Worm (Caenorhabditis elegans) whole organism, dauer: ENCODE results near the gene F54E12.2.

Source experiments
- unc-62 ChIP-seq: sonication (generic microtip); optimal IDR thresholded peaks from 2 replicates; lab custom pipeline; 2017; ENCODE audit warnings: missing biosample characterization, missing genetic modification reagents, missing genetic modification characterization

F54E12.2 gene

DNA sequence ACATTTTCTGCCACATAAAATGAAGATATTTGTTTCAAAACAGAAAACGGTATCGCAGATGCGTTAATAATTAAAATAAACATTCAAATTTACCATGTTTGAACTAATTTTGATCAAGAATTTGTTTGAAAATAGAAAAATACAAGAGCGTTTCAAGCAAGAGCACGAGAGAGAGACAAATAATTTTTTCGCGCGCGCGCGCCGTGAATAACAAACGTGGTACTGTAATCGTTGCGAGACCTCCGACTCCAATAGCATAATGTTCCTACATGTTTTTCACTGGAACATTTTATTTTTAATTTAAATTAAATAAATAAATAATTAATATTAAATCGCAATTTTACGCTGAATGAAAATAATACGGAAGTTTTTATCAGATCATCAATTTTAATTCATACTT, at the start of gene F54E12.2:
F54E12.2 (minus strand) TSS at position 164 of the 400 bp plus-strand sequence.
- TF ChIP-seq unc-62 (GFP tag; lab: Kevin White, UChicago) = no peak

DNA sequence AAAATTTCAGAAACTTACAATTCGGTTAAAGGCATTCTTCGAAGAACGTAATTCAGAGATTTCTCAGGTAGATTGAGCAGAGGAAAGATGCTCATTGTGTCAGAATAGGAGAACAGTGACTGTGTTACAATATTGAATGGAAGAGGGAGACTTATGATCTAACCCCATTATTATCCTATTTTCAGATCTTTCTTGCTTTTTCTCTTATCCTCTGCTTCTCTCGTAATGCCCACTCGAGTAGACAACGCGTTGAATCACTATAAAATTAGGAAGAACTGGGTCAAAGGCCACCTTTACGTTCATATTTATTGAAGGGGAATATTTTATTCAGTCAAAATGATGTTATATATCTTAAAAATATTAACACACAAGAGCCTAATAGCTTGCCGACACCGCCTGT, 42.3 kb upstream of the F54E12.2 start, which contains the start of gene fbxb-76:
fbxb-76 (minus strand) TSS at position 101 of the 400 bp plus-strand sequence.
- TF ChIP-seq unc-62 (GFP tag; lab: Kevin White, UChicago) = no peak

DNA sequence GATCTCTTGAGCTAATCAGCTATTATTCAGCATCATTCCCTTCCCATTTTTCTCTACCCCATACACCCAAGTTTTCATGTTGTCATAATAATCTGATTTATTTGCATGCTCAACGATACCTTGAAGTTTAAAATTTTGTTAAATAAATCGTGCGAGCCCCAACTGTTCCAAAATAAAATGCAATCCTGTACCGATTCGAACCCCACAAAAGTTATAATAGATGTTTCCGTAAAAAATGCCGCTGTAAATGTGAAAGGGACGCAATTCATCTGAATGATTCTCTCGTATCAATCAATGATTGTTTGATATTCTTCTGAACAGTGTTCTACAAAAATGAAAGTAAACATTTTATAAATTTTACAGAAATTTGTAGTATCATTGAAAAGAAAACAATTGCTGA, 40.5 kb upstream of the F54E12.2 start:
- TF ChIP-seq unc-62 (GFP tag; lab: Kevin White, UChicago) = no peak

DNA sequence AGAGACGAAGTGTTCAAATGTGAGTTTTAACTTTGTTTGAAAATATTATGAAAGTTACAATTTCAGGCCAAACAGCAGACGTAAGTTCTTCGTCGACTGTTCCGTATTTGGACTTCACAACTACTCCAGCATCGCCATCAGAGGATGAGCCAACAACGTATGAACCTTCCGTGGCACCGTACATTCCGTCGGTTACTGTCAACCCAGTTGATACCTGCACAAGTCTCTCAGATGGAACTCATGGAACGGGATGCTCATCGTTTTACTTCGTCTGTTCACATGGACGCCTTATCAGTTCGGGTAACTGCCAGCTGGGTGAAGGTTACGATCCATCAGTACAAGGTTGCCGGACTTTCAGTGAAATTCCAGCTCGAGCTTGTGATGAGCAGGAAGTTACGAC, 38.7 kb upstream of the F54E12.2 start:
- TF ChIP-seq unc-62 (GFP tag; lab: Kevin White, UChicago) = no peak

DNA sequence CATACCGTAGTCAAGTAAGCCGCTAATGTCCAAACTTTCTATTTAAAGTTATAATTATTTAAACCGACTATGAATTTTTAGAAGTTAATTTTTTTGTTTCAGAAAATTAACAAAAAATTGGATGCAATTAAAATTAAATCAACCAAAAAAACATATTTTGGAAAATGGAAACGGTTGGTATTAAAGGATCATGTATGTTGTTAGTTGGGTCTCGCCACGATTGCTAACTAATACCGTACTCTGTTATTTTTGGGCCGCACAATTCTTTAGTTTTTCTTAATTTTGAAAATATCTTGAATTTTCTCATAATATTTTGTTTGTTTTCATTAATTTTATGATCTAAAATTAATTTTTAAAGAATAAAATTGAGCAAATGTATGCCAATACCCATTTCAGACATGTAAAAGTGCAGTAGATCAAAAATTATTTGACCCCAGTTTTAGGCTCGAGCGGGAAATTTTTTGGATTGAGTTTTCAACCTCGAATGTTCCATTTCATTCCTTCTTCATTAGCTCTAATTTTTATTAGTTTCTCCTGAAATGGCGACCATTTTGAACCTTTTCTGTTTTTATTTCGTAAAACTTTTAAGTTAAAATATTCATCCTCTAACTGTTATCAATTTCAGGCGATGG, 35.5 kb upstream of the F54E12.2 start, which contains the start of gene cbd-1:
cbd-1 (plus strand) TSS at position 626 of the 632 bp plus-strand sequence.
- TF ChIP-seq unc-62 (GFP tag; lab: Kevin White, UChicago) = no peak

DNA sequence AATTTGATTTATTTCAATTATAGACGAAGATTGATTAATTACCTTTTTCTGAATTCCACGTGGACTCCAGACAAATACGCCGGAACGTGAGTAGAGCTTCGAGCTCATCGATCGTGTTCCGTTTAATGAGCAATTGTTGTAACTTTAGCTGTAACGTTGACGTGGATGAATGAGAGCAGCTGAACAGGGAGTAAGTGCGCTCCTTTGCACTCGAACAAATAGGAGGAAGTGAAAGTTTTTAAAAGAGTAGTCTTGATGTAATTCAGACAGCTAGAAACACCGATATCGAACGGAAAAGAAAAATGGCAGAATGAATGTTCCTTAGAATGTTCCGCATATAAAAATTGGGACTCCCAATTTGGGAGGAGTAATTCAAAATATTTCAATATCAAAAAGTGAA, 34.7 kb upstream of the F54E12.2 start, which contains the start of gene sec-31:
sec-31 (minus strand) TSS at position 148 of the 400 bp plus-strand sequence.
- no peak for TF ChIP-seq unc-62 (GFP tag; lab: Kevin White, UChicago)

DNA sequence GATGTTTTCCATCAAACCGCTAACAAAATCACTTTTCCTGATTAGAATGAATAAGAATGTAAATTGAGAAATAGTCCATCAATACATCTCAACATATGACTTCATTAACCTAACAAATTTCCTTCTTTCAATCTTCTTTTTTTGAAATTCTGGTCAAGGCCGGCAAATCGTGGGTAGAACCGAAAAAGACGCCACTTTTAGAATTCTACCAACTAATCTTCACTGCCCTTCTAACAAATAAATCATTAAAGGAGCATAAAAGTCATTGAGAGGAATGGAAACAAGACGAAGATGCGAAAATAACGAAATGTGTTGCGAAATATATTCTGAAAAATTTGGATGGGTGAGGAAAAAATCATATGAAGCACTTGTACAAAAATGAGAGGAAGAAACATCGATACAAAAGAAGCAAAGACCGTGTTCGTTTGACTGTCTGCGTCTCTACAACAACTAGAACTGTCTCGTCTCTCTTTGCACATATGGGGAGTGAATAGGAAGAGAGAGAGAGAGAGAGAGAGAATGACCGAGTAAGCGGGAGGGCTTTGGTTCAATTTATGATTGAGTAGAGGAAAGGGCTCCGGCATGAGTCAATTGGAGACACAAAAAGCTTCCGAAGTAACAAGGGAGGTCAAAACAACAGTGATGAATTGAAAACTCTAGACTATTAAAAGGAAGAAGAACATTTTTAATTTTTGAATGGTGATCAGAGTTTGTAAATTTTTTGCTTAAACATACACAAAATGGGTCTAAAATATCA, 27.0 kb upstream of the F54E12.2 start:
- TF ChIP-seq unc-62 (GFP tag; lab: Kevin White, UChicago) = no peak

DNA sequence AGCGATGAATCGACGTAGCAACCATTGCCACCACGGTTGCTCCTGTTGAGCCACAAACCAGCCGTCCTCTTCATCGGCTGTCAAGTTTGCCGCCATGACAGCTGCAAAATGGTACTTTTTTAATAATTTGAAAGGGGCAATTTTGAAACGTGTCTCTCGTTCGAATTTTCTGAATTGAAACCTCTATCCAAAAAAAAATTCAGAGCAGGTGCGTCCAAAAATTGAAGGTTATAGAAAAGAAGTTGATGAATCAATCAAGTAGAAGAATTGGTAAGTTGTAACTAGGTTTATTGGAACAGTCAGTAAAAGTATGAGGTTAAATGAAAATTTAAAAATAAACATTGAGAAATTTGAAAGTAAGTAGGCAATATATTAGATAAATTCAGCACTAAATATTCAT, 24.4 kb upstream of the F54E12.2 start, which contains the start of gene T01G1.4:
T01G1.4 (minus strand) TSS at position 101 of the 400 bp plus-strand sequence.
- no peak for TF ChIP-seq unc-62 (GFP tag; lab: Kevin White, UChicago)

DNA sequence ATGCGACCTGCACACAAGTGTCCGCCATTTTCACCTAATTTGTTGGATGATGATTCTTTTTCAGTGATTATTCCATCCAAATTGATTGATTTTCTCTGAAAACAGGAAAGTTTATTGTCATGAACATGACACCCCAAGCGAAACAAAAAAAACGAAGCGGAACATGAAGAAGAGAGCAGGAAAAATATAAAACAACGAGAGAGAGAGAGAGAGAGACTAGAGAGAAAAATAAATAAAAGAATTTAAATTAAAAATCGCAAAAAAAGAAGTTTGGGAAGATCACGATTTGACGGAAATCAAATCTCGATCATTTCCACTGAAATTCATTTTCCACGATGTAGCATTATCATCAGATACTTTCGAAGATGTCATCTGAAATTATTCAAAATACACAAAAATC, 22.8 kb upstream of the F54E12.2 start, which contains the start of gene klp-12:
klp-12 (minus strand) TSS at position 101 of the 400 bp plus-strand sequence.
- no peak for TF ChIP-seq unc-62 (GFP tag; lab: Kevin White, UChicago)

DNA sequence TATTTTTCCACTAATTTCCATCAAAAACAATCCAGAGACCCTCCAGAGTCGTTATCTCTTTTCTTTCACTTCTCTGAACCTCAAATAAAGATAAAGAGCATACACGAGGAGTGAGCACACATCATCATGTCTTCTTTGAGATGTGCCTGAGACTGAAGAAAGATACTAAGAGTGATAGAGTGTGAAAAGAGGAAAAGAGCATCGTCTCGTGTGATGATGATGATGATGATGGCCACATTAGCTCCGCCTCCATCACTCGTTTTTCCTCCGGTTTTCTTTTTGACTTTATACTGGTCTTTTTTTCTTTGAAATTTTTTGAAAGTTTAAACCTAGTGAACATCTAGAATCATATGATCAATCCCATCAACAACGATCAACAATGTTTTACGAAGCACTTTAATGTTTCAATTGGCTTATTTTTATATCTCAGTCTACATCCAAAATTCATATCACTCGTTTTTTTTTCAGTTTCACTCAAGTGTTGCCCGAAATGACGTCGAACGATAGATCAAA, 17.0 kb upstream of the F54E12.2 start, which contains the start of gene T01G1.2:
T01G1.2 (plus strand) TSS at position 463 of the 513 bp plus-strand sequence.
- no peak for TF ChIP-seq unc-62 (GFP tag; lab: Kevin White, UChicago)

DNA sequence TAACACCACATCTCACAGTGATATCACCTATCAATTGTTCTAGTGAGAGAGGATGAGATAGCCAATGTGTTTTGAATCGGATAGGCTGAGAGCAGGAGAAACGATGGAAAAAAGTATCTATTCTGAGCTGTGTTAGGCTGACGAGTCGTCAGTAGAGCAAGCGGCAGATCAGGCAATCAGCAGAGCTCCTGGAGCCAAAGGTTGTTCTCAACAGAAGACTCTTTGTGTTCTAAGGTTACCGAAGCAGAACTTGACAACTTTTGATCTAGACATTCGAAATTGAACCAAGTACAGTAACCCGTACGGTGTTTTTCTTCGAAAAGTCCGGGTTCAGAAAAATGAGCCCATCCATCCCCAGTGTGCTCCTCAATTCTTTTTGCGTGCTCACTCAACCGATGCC, 15.8 kb upstream of the F54E12.2 start:
- TF ChIP-seq unc-62 (GFP tag; lab: Kevin White, UChicago) = no peak

DNA sequence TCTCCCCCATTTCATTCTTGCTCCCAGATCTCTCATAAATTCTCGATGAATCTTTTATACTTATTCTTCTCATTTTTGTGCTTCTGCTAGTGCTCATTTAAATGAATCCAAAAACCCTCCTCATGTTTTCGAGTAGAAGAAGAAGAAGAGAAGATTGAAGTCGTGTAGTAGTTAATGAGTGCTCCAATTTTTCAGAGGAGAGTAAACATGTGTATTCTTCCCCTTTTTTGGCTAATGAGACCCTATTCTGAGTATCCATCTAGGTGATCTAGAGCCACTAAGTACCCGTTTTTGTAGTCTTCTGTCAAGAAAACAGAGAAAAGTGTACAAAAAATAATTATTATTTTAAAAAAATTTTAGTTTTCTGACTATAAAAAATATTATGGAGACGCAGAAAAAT, 14.6 kb upstream of the F54E12.2 start:
- no peak for TF ChIP-seq unc-62 (GFP tag; lab: Kevin White, UChicago)

DNA sequence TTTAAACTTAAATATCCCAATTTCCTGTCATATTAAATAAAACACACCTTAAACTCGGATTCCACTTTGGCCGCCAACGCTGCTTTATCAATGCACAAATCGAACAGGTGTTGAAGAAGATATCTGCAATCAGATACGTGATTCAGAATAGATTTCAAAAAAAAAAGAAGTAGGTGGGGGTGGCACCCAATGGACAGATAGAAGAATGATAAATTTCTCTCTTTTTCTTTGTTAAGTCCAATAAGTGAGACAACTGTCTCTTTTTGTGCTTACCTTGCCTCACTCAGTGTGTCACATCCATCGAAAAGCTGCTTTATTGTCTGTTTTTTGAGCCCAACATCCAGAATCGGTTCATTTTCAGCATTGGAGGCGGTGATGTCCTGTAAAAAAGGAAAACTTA, 13.8 kb upstream of the F54E12.2 start:
- no peak for TF ChIP-seq unc-62 (GFP tag; lab: Kevin White, UChicago)

DNA sequence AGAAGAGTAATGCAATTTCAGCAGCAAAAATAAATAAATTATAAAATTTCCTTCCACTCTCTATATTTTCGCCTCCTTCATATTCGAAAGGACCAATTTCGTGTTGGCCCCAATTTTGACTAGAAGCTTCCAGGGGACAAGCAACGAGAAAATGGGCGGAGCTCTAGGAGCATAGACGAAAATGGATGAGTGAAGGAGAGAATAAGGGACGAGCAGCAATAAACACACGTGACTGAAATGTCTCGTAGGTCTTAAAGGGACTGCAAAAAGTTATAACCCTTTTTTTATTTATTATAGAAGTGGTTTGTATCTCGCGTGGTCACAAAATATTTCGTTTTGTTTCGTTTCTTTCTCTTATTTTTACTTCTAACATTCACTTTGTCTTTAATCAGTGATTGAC, 12.8 kb upstream of the F54E12.2 start:
- no peak for TF ChIP-seq unc-62 (GFP tag; lab: Kevin White, UChicago)

DNA sequence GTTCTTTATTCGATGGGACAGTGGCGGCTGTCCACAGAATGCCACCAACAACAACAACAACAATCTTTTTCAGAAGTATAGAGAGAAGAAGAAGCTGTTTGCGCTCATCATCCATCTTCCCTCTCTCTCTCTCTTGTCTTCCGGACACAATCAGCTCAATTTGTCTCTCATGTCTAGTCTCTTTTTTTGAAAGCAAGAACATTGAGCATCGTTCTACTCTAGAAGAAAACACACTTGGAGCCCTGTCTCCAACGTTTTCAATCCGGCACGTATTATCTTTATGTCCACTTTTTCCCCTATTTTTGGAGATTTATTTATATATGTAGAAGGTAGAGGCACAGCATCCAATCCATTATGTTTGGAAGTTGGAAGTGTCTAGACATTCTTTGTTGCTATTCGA, 11.8 kb upstream of the F54E12.2 start:
- TF ChIP-seq unc-62 (GFP tag; lab: Kevin White, UChicago) = no peak

DNA sequence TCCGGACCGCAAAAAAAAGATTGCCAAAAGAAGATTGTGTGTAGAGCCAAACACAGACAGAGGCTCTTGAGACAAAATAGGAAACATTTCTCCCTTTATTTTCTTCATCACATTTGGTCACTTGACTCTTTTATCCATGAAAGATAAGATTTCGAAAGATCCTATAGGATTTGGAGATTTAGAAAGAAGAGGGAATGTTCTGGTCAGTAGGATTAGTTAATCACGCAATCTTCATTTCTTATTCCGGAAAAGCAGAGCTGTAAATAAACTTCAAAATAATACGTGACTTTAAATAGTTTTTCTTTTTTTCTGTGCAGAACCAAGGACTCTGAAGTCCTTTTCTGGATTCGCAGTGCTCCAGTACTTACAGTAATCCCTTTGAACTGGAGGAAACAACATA, 10.3 kb upstream of the F54E12.2 start:
- TF ChIP-seq unc-62 (GFP tag; lab: Kevin White, UChicago) = no peak
